Fruit fly (Drosophila melanogaster) whole organism, embryonic: ENCODE data around the gene CG34337.
A peak's percentile ranks its signal among the peaks of the same experiment; 100 is the strongest.

ENCODE experiments used
- Aef1 ChIP-seq: fragments of 200-800 bp; sonication (Bioruptor generic); IDR thresholded peaks from 3 replicates; pipeline ENCODE4 v1.3.6; 2022; ENCODE audit warnings: missing biosample characterization, missing genetic modification characterization
- CG10565 ChIP-seq: fragments of 200-800 bp; sonication (Bioruptor generic); optimal IDR thresholded peaks from 3 replicates; lab custom pipeline; 2016; ENCODE audit warnings: missing biosample characterization, mild to moderate bottlenecking, missing genetic modification characterization
- Deaf1 ChIP-seq: fragments of 200-800 bp; optimal IDR thresholded peaks from 3 replicates; lab custom pipeline; 2019; ENCODE audit warnings: missing biosample characterization, mild to moderate bottlenecking, missing genetic modification characterization, moderate library complexity
- gem ChIP-seq: fragments of 200-800 bp; sonication (Bioruptor generic); optimal IDR thresholded peaks from 2 replicates; lab custom pipeline; 2019; ENCODE audit warnings: missing biosample characterization, mild to moderate bottlenecking, missing genetic modification characterization, moderate library complexity
- scrt ChIP-seq: fragments of 200-800 bp; sonication (Bioruptor generic); optimal IDR thresholded peaks from 2 replicates; lab custom pipeline; 2018; ENCODE audit warnings: missing biosample characterization, mild to moderate bottlenecking, missing genetic modification characterization, moderate library complexity

- TF ChIP-seq Deaf1 (tag; lab: Kevin White, UChicago): no peak
- TF ChIP-seq CG10565 (GFP tag; lab: Kevin White, UChicago): no peak
- no peak for TF ChIP-seq scrt
- TF ChIP-seq gem (tag; lab: Kevin White, UChicago): peak; percentile 47
- no peak for TF ChIP-seq Aef1
Measured at dm6 chrX:7415027-7415426, 2.0 kb upstream of the CG34337 start.
